Worm (Caenorhabditis elegans) whole organism, young adult: Measurements from ENCODE around the gene F38B2.4.

Source experiments
- F23B12.7 ChIP-seq: sonication (generic microtip); optimal IDR thresholded peaks from 2 replicates; lab custom pipeline; 2017; ENCODE audit warnings: missing genetic modification characterization, mild to moderate bottlenecking, missing compliant biosample characterization, antibody characterized with exemption, moderate library complexity; ENCODE audit not compliant: insufficient read depth
- F55B11.4 ChIP-seq: sonication (generic microtip); optimal IDR thresholded peaks from 2 replicates; lab custom pipeline; 2016; ENCODE audit warnings: missing compliant biosample characterization, missing genetic modification characterization, borderline replicate concordance; ENCODE audit not compliant: insufficient read depth
- K11D2.4 ChIP-seq: fragments of 200-800 bp; sonication (Bioruptor generic); IDR thresholded peaks from 2 replicates; pipeline ENCODE4 v1.3.6; 2022; ENCODE audit warnings: missing genetic modification reagents, missing genetic modification characterization, missing compliant biosample characterization
- T26A5.8 ChIP-seq: sonication (generic microtip); optimal IDR thresholded peaks from 2 replicates; lab custom pipeline; 2016; ENCODE audit warnings: missing genetic modification characterization, missing compliant biosample characterization
- dox-1 ChIP-seq: fragments of 200-800 bp; sonication (Bioruptor generic); IDR thresholded peaks from 2 replicates; pipeline ENCODE4 v1.3.6; 2022; ENCODE audit warnings: missing genetic modification reagents, missing genetic modification characterization, missing compliant biosample characterization
- him-1 ChIP-seq: sonication (generic microtip); optimal IDR thresholded peaks from 2 replicates; lab custom pipeline; 2016; ENCODE audit warnings: missing genotype, missing genetic modification reagents, missing genetic modification characterization, missing compliant biosample characterization
- mes-4 ChIP-seq: sonication (generic microtip); optimal IDR thresholded peaks from 2 replicates; lab custom pipeline; 2016; ENCODE audit warnings: missing genotype, missing genetic modification characterization, missing compliant biosample characterization
- pha-4 ChIP-seq: fragments of 150-350 bp; sonication (generic microtip); optimal IDR thresholded peaks from 2 replicates; lab custom pipeline; 2014; ENCODE audit warnings: missing biosample characterization, missing genetic modification reagents, missing genetic modification characterization
- snpc-1.1 ChIP-seq: sonication (generic microtip); optimal IDR thresholded peaks from 2 replicates; lab custom pipeline; 2017; ENCODE audit warnings: missing genetic modification characterization, mild to moderate bottlenecking, missing compliant biosample characterization, antibody characterized with exemption, moderate library complexity, missing genotype, missing genetic modification reagents; ENCODE audit not compliant: insufficient read depth
- snpc-4 ChIP-seq, 5 experiments: fragments of 150-350 bp in 1 of 5; sonication (generic microtip) in 4 of 5; optimal IDR thresholded peaks; 2 replicates each; lab custom pipeline; 2014 to 2018; ENCODE audit warnings: missing genetic modification characterization in 5 of 5, missing biosample characterization in 3 of 5, antibody characterized with exemption in 2 of 5, mild to moderate bottlenecking in 2 of 5, missing compliant biosample characterization in 2 of 5, missing genotype in 2 of 5, moderate library complexity in 2 of 5, missing genetic modification reagents in 1 of 5
- sptf-2 ChIP-seq: fragments of 200-800 bp; sonication (Bioruptor generic); optimal IDR thresholded peaks from 2 replicates; lab custom pipeline; 2018; ENCODE audit warnings: mild to moderate bottlenecking, missing genetic modification characterization, missing compliant biosample characterization

DNA sequence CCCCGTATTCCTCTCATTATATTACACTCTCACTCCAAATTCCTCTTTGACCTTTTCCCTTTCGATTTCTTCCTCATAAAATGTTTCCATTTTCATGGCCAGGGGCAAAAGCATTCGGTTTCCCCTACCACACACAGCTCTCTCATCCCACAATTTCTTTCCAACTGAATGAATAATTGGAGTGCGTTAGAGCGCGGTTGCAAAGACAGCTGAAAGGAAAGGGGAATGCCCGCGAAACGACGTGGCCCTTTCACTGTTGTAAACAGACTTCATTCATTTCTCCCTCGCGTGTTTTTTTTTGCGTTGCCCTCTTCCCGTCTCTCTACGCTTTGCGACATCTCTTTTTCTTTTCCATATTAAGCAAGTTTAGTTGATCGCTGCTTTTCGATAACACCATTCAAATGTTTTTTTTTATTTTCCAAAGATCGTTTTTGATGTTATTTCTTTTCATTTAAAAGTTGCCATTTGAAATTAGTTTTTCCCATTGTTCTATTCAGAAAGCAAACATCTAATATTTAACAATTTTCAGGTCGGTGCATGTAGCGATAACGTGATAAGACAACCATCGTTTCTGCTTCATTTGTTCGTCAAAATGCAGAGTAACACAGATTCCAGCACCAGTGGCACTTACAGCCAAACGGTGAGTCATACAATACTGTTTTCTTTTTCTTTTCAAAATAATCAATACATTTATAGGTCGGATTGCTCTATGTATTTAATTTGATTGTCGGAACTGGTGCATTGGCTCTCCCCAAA lies 25.0 kb downstream of the F38B2.4 start, which contains the start of gene C03A3.2:
- TF ChIP-seq F55B11.4 (tag; lab: Kevin White, UChicago) (no peak), sptf-2 (no peak), snpc-1.1 (tag; lab: Kevin White, UChicago) (no peak), K11D2.4 (no peak), T26A5.8 (tag; lab: Kevin White, UChicago) (no peak), him-1 (no peak), F23B12.7 (tag; lab: Kevin White, UChicago) (no peak), pha-4 (tag; lab: Kevin White, UChicago) (no peak), dox-1 (GFP tag; lab: Robert Waterston, UW) (no peak), mes-4 (tag; lab: Kevin White, UChicago) (no peak), snpc-4 (GFP tag; optimal IDR thresholded peaks at IDR 0.05; lab: Kevin White, UChicago) (no peak), snpc-4 (tag; optimal IDR thresholded peaks at IDR 0.05; lab: Kevin White, UChicago) (no peak)
